Worm (Caenorhabditis elegans) whole organism, young adult: ENCODE results near the gene F47B8.13.

ENCODE experiments used
- B0019.2 ChIP-seq: fragments of 200-800 bp; sonication (Bioruptor generic); conservative IDR thresholded peaks from 2 replicates; pipeline ENCODE4 v1.3.6; 2022; ENCODE audit warnings: missing genetic modification reagents, missing genetic modification characterization, missing compliant biosample characterization
- F22D6.2 ChIP-seq: sonication (generic microtip); optimal IDR thresholded peaks from 2 replicates; lab custom pipeline; 2016; ENCODE audit warnings: mild to moderate bottlenecking, missing genetic modification characterization, missing compliant biosample characterization
- F33H1.4 ChIP-seq: fragments of 200-800 bp; sonication (Bioruptor generic); IDR thresholded peaks from 2 replicates; pipeline ENCODE4 v1.3.6; 2022; ENCODE audit warnings: missing genetic modification reagents, missing genetic modification characterization, missing compliant biosample characterization
- F39B2.1 ChIP-seq: fragments of 200-800 bp; sonication (Bioruptor generic); IDR thresholded peaks from 2 replicates; pipeline ENCODE4 v1.3.6; 2022; ENCODE audit warnings: missing genetic modification reagents, missing genetic modification characterization, missing compliant biosample characterization
- F52B5.7 ChIP-seq: sonication (generic microtip); optimal IDR thresholded peaks from 2 replicates; lab custom pipeline; 2016; ENCODE audit warnings: mild to moderate bottlenecking, missing genetic modification characterization, missing compliant biosample characterization
- F55B11.4 ChIP-seq: sonication (generic microtip); optimal IDR thresholded peaks from 2 replicates; lab custom pipeline; 2016; ENCODE audit warnings: missing compliant biosample characterization, missing genetic modification characterization, borderline replicate concordance; ENCODE audit not compliant: insufficient read depth
- K11D2.4 ChIP-seq: fragments of 200-800 bp; sonication (Bioruptor generic); IDR thresholded peaks from 2 replicates; pipeline ENCODE4 v1.3.6; 2022; ENCODE audit warnings: missing genetic modification reagents, missing genetic modification characterization, missing compliant biosample characterization
- K12H6.12 ChIP-seq: fragments of 200-800 bp; sonication (Bioruptor generic); optimal IDR thresholded peaks from 2 replicates; lab custom pipeline; 2018; ENCODE audit warnings: mild to moderate bottlenecking, missing genetic modification characterization, missing compliant biosample characterization
- T26A5.8 ChIP-seq: sonication (generic microtip); optimal IDR thresholded peaks from 2 replicates; lab custom pipeline; 2016; ENCODE audit warnings: missing genetic modification characterization, missing compliant biosample characterization
- Y67H2A.10 ChIP-seq: fragments of 200-800 bp; sonication (Bioruptor generic); conservative IDR thresholded peaks from 2 replicates; pipeline ENCODE4 v1.3.6; 2022; ENCODE audit warnings: missing genetic modification reagents, missing genetic modification characterization, missing compliant biosample characterization
- akir-1 ChIP-seq: fragments of 200-800 bp; sonication (Bioruptor generic); optimal IDR thresholded peaks from 2 replicates; lab custom pipeline; 2018; ENCODE audit warnings: mild to moderate bottlenecking, missing genetic modification characterization, moderate library complexity, missing compliant biosample characterization
- atf-7 ChIP-seq: sonication (generic microtip); optimal IDR thresholded peaks from 2 replicates; lab custom pipeline; 2017; ENCODE audit warnings: mild to moderate bottlenecking, missing genetic modification characterization, missing compliant biosample characterization
- attf-6 ChIP-seq: fragments of 200-800 bp; sonication (Bioruptor generic); IDR thresholded peaks from 2 replicates; pipeline ENCODE4 v1.3.6; 2022; ENCODE audit warnings: missing genetic modification reagents, missing genetic modification characterization, missing compliant biosample characterization
- cebp-1 ChIP-seq, 2 experiments: fragments of 200-800 bp in 1 of 2; sonication (Bioruptor generic) in 1 of 2; sonication (generic microtip) in 1 of 2; IDR thresholded peaks in 1 of 2; optimal IDR thresholded peaks in 1 of 2; 2 replicates each; pipeline versions ENCODE4 v1.3.6 to Lab custom; 2017 to 2022; ENCODE audit warnings: missing compliant biosample characterization in 2 of 2, missing genetic modification characterization in 2 of 2, mild to moderate bottlenecking in 1 of 2, missing genetic modification reagents in 1 of 2, moderate library complexity in 1 of 2
- ceh-27 ChIP-seq: fragments of 200-800 bp; sonication (Bioruptor generic); optimal IDR thresholded peaks from 2 replicates; lab custom pipeline; 2018; ENCODE audit warnings: mild to moderate bottlenecking, missing genetic modification characterization, moderate library complexity, missing compliant biosample characterization
- ceh-40 ChIP-seq: fragments of 200-800 bp; sonication (Bioruptor generic); IDR thresholded peaks from 2 replicates; pipeline ENCODE4 v1.3.6; 2022; ENCODE audit warnings: missing genetic modification characterization, missing compliant biosample characterization
- egl-44 ChIP-seq: fragments of 200-800 bp; sonication (Bioruptor generic); IDR thresholded peaks from 2 replicates; pipeline ENCODE4 v1.3.6; 2022; ENCODE audit warnings: missing genetic modification reagents, missing genetic modification characterization, missing compliant biosample characterization
- egrh-3 ChIP-seq: fragments of 200-800 bp; sonication (Bioruptor generic); IDR thresholded peaks from 2 replicates; pipeline ENCODE4 v1.3.6; 2022; ENCODE audit warnings: missing genetic modification reagents, missing genetic modification characterization, missing compliant biosample characterization
- ets-4 ChIP-seq: fragments of 200-800 bp; sonication (Bioruptor generic); optimal IDR thresholded peaks from 2 replicates; lab custom pipeline; 2018; ENCODE audit warnings: mild to moderate bottlenecking, missing genetic modification characterization, missing compliant biosample characterization
- gei-17 ChIP-seq: fragments of 200-800 bp; sonication (Bioruptor generic); optimal IDR thresholded peaks from 2 replicates; lab custom pipeline; 2018; ENCODE audit warnings: mild to moderate bottlenecking, missing genetic modification characterization, missing compliant biosample characterization
- him-1 ChIP-seq: sonication (generic microtip); optimal IDR thresholded peaks from 2 replicates; lab custom pipeline; 2016; ENCODE audit warnings: missing genotype, missing genetic modification reagents, missing genetic modification characterization, missing compliant biosample characterization
- hmg-20 ChIP-seq: fragments of 200-800 bp; sonication (Bioruptor generic); IDR thresholded peaks from 2 replicates; pipeline ENCODE4 v1.3.6; 2022; ENCODE audit warnings: missing genetic modification reagents, missing genetic modification characterization, missing compliant biosample characterization
- let-526 ChIP-seq: fragments of 200-800 bp; sonication (Bioruptor generic); IDR thresholded peaks from 2 replicates; pipeline ENCODE4 v1.3.6; 2022; ENCODE audit warnings: missing genetic modification reagents, missing genetic modification characterization, missing compliant biosample characterization
- lin-35 ChIP-seq, 3 experiments: fragments of 150-350 bp in 2 of 3; sonication (generic microtip) in 1 of 3; optimal IDR thresholded peaks; 2 replicates each; lab custom pipeline; 2014 to 2018; ENCODE audit warnings: missing biosample characterization in 3 of 3, missing genetic modification characterization in 3 of 3, missing genetic modification reagents in 3 of 3
- lin-40 ChIP-seq: sonication (generic microtip); optimal IDR thresholded peaks from 2 replicates; lab custom pipeline; 2016; ENCODE audit warnings: missing genetic modification characterization, mild to moderate bottlenecking, missing compliant biosample characterization, missing genotype, missing genetic modification reagents
- madf-10 ChIP-seq: sonication (generic microtip); optimal IDR thresholded peaks from 2 replicates; lab custom pipeline; 2016; ENCODE audit warnings: mild to moderate bottlenecking, missing genetic modification characterization, missing compliant biosample characterization
- mcd-1 ChIP-seq: fragments of 200-800 bp; sonication (Bioruptor generic); IDR thresholded peaks from 2 replicates; pipeline ENCODE4 v1.3.6; 2022; ENCODE audit warnings: missing genetic modification reagents, missing genetic modification characterization, missing compliant biosample characterization
- nfyb-1 ChIP-seq: fragments of 200-800 bp; sonication (Bioruptor generic); IDR thresholded peaks from 2 replicates; pipeline ENCODE4 v1.3.6; 2022; ENCODE audit warnings: missing genetic modification reagents, missing genetic modification characterization, missing compliant biosample characterization
- nhr-80 ChIP-seq: sonication (generic microtip); optimal IDR thresholded peaks from 2 replicates; lab custom pipeline; 2016; ENCODE audit warnings: missing genetic modification characterization, missing compliant biosample characterization
- pbrm-1 ChIP-seq: fragments of 200-800 bp; sonication (Bioruptor generic); IDR thresholded peaks from 2 replicates; pipeline ENCODE4 v1.3.6; 2022; ENCODE audit warnings: missing genetic modification reagents, missing genetic modification characterization, missing compliant biosample characterization
- rec-8 ChIP-seq, 2 experiments: sonication (generic microtip); optimal IDR thresholded peaks; 2 replicates each; lab custom pipeline; 2016; ENCODE audit warnings: mild to moderate bottlenecking in 2 of 2, missing genetic modification characterization in 2 of 2, missing genetic modification reagents in 2 of 2, missing genotype in 2 of 2, missing biosample characterization in 1 of 2, missing compliant biosample characterization in 1 of 2, moderate library complexity in 1 of 2
- snpc-4 ChIP-seq, 5 experiments: fragments of 150-350 bp in 1 of 5; sonication (generic microtip) in 4 of 5; optimal IDR thresholded peaks; 2 replicates each; lab custom pipeline; 2014 to 2018; ENCODE audit warnings: missing genetic modification characterization in 5 of 5, missing biosample characterization in 3 of 5, antibody characterized with exemption in 2 of 5, mild to moderate bottlenecking in 2 of 5, missing compliant biosample characterization in 2 of 5, missing genotype in 2 of 5, moderate library complexity in 2 of 5, missing genetic modification reagents in 1 of 5
- tbx-9 ChIP-seq: sonication (generic microtip); optimal IDR thresholded peaks from 2 replicates; lab custom pipeline; 2016; ENCODE audit warnings: borderline replicate concordance, missing genetic modification characterization, inconsistent platforms, missing compliant biosample characterization
- xnd-1 ChIP-seq: sonication (generic microtip); optimal IDR thresholded peaks from 2 replicates; lab custom pipeline; 2016; ENCODE audit warnings: missing genotype, missing genetic modification reagents, missing genetic modification characterization, missing compliant biosample characterization
- zfh-2 ChIP-seq: fragments of 200-800 bp; sonication (Bioruptor generic); conservative IDR thresholded peaks from 2 replicates; pipeline ENCODE4 v1.3.6; 2022; ENCODE audit warnings: missing genetic modification reagents, missing genetic modification characterization, missing compliant biosample characterization
- zim-3 ChIP-seq: sonication (generic microtip); optimal IDR thresholded peaks from 2 replicates; lab custom pipeline; 2017; ENCODE audit warnings: mild to moderate bottlenecking, missing genetic modification characterization, moderate library complexity, missing compliant biosample characterization
- ztf-18 ChIP-seq: sonication (generic microtip); optimal IDR thresholded peaks from 2 replicates; lab custom pipeline; 2016; ENCODE audit warnings: missing genotype, mild to moderate bottlenecking, missing genetic modification characterization, missing compliant biosample characterization
- ztf-26 ChIP-seq: sonication (generic microtip); optimal IDR thresholded peaks from 2 replicates; lab custom pipeline; 2017; ENCODE audit warnings: missing genetic modification characterization, missing compliant biosample characterization
- ztf-6 ChIP-seq: fragments of 200-800 bp; sonication (Bioruptor generic); IDR thresholded peaks from 2 replicates; pipeline ENCODE4 v1.3.6; 2022; ENCODE audit warnings: missing genetic modification reagents, missing genetic modification characterization, missing compliant biosample characterization

The F47B8.13 gene

DNA sequence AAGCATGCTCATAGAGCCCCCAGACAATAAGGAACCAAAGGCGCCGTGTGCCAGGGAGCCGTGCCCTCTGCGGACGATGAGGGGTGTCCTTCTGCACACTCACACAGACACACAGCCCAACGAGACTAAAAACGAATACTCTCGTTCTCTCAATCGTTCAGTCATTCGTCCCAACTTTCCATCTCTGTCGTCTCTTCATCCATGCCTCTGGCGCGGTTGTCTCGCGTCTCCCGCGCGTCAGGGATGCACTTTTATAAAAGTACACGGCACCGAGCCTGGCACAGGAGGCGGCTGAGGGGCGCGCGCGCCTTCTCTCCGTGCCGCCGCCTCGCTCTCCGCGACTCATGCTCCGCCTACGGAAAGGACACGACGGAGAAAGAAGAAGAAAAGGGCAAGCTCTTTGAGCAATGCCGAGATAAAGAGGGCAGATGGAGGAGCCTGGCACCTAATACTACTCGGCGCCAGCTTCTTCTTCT is 47.0 kb upstream of the F47B8.13 start (continued):
- no peak for TF ChIP-seq Y67H2A.10
- TF ChIP-seq lin-35 (GFP tag; optimal IDR thresholded peaks at IDR 0.05; lab: Kevin White, UChicago), result peak in 1 of 3 experiments; percentile 25
- peak; percentile 36 for TF ChIP-seq ztf-18 (tag; lab: Kevin White, UChicago)
- no peak for TF ChIP-seq atf-7 (tag; lab: Kevin White, UChicago)
- no peak for TF ChIP-seq snpc-4 (GFP tag; optimal IDR thresholded peaks at IDR 0.05; lab: Kevin White, UChicago)
- peak in 2 of 4 experiments; percentile 55 to 58 for TF ChIP-seq snpc-4 (tag; optimal IDR thresholded peaks at IDR 0.05; lab: Kevin White, UChicago)
- TF ChIP-seq mcd-1, result peak; percentile 60
- peak; percentile 99 for TF ChIP-seq zfh-2 (GFP tag; lab: Robert Waterston, UW)
- no peak for TF ChIP-seq ceh-40 (GFP tag; lab: Robert Waterston, UW)
- TF ChIP-seq K11D2.4 (GFP tag; lab: Robert Waterston, UW), result peak; percentile 68
- peak; percentile 66 for TF ChIP-seq lin-40 (tag; lab: Kevin White, UChicago)
- TF ChIP-seq pbrm-1 (GFP tag; lab: Robert Waterston, UW), result 0 out of 2 replicates have a peak, but pooled peaks have one; percentile 40
- peak; percentile 40 for TF ChIP-seq gei-17 (GFP tag; lab: Kevin White, UChicago)
- no peak for TF ChIP-seq cebp-1 (GFP tag; IDR thresholded peaks at IDR 0.05; lab: Robert Waterston, UW)
- TF ChIP-seq cebp-1 (tag; optimal IDR thresholded peaks at IDR 0.05; lab: Kevin White, UChicago), result peak; percentile 57
- TF ChIP-seq egrh-3, result peak; percentile 86
- no peak for TF ChIP-seq let-526 (GFP tag; lab: Robert Waterston, UW)
- 0 out of 2 replicates have a peak, but pooled peaks have one; percentile 34 for TF ChIP-seq hmg-20 (GFP tag; lab: Robert Waterston, UW)
- peak; percentile 28 for TF ChIP-seq nhr-80 (tag; lab: Kevin White, UChicago)

DNA sequence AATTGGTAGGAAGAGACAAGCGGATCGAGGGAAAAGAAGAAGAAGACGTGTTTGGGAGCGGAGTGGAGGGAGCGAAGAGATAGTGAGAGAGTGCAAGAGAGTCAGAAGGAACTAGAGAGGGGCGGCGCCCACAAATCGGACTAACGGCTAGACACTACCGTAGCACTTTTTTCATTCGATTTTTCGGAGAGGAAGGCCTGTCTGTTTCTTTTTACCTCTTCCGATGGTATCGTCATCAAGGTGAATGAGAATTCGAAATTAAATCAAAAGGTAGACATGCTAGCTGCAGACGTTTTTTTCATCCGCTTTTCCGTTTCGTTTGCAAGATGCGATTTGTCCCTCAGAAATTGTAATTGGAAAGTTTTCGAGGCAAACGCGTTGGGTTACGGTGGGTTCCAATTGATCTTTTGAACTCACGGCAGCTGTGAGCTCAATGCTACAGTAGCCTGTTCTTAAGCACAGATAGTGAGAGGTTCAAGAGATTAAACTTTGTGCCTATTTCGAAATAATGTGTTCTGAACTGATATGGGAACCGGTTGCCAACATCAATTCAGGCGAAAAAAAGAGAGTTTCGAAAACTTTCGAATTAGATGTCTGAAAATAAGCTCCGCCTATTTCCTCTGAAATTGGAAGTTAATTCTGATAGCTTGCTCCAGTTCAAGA is 45.2 kb upstream of the F47B8.13 start:
- TF ChIP-seq ets-4 (GFP tag; lab: Kevin White, UChicago) (no peak), zim-3 (tag; lab: Kevin White, UChicago) (no peak), lin-40 (tag; lab: Kevin White, UChicago) (peak; percentile 11), cebp-1 (GFP tag; IDR thresholded peaks at IDR 0.05; lab: Robert Waterston, UW) (peak; percentile 76; the same call in 1 of the 2 replicates), cebp-1 (tag; optimal IDR thresholded peaks at IDR 0.05; lab: Kevin White, UChicago) (peak; percentile 74), F52B5.7 (tag; lab: Kevin White, UChicago) (no peak), ztf-26 (tag; lab: Kevin White, UChicago) (no peak), nhr-80 (tag; lab: Kevin White, UChicago) (peak; percentile 43), ceh-27 (peak; percentile 14), zfh-2 (GFP tag; lab: Robert Waterston, UW) (peak; percentile 63; the same call in 1 of the 2 replicates), ztf-6 (no peak), rec-8 (tag; optimal IDR thresholded peaks at IDR 0.05; lab: Kevin White, UChicago) (no peak), atf-7 (tag; lab: Kevin White, UChicago) (no peak), him-1 (tag; lab: Kevin White, UChicago) (no peak), nfyb-1 (GFP tag; lab: Robert Waterston, UW) (peak; percentile 57; the same call in 1 of the 2 replicates)

DNA sequence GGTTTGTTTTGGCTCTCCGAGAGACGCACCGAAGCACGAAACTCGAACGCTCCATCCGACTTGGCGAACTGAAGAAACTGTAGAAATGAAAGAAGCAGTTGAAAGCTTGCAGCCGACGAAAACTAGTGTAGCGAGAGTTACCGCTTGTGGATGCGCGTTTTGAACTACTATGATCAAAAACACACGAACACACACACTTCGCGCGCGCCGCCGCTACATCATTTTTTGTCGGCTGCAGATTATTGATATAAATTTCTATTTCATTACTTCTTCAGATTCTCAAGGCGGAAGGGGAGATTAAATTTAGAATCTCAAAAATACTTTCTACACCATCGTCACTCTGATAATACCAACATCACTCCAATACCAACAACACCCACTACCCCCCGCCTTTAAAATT is 42.4 kb upstream of the F47B8.13 start:
- TF ChIP-seq snpc-4 (GFP tag; optimal IDR thresholded peaks at IDR 0.05; lab: Kevin White, UChicago) (no peak), snpc-4 (tag; optimal IDR thresholded peaks at IDR 0.05; lab: Kevin White, UChicago) (peak in 3 of 4 experiments; percentile 49 to 94 (median 89)), B0019.2 (GFP tag; lab: Robert Waterston, UW) (no peak)

DNA sequence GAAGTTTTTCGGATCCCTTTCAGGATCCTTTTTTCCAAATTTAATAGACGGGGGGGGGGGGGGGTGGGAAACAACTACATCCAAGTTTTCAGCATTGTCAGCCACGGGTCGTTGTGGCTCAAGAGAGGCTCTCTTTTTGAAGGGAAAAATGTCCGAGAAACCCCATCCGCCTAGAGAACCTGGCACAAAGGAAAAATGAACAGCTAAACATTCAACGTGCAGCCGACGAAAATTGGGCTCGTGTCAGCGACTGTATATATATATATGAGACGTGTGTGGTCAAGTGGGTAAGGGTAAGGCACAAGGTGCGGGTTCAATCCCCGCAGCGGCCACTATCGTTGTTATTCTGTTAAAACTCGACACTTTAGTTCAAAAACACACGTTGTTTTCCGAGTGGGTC is 39.0 kb upstream of the F47B8.13 start, which contains the start of gene Y49A3A.4:
TSS of gene Y49A3A.4 (minus strand) at position 314 of the 400 bp plus-strand sequence.
- TF ChIP-seq rec-8 (tag; optimal IDR thresholded peaks at IDR 0.05; lab: Kevin White, UChicago) (no peak), F39B2.1 (GFP tag; lab: Robert Waterston, UW) (no peak), F33H1.4 (GFP tag; lab: Robert Waterston, UW) (no peak), attf-6 (GFP tag; lab: Robert Waterston, UW) (0 out of 2 replicates have a peak, but pooled peaks have one; percentile 40), T26A5.8 (tag; lab: Kevin White, UChicago) (no peak), lin-35 (GFP tag; optimal IDR thresholded peaks at IDR 0.05; lab: Kevin White, UChicago) (no peak), F22D6.2 (tag; lab: Kevin White, UChicago) (no peak), akir-1 (GFP tag; lab: Kevin White, UChicago) (no peak), xnd-1 (tag; lab: Kevin White, UChicago) (no peak), tbx-9 (tag; lab: Kevin White, UChicago) (no peak), ceh-40 (GFP tag; lab: Robert Waterston, UW) (no peak), egl-44 (no peak), F55B11.4 (tag; lab: Kevin White, UChicago) (no peak), pbrm-1 (GFP tag; lab: Robert Waterston, UW) (0 out of 2 replicates have a peak, but pooled peaks have one; percentile 38), him-1 (tag; lab: Kevin White, UChicago) (no peak), madf-10 (tag; lab: Kevin White, UChicago) (no peak), K12H6.12 (tag; lab: Kevin White, UChicago) (no peak)
